Fruit fly (Drosophila melanogaster) Kc167 (cell line): ENCODE measurements around the gene CG7300.

Experiments
- Myc ChIP-seq: fragments of >200 bp; optimal IDR thresholded peaks from 2 replicates; lab custom pipeline; 2017; ENCODE audit warnings: missing external identifiers
- Sin3A ChIP-seq: fragments of >200 bp; optimal IDR thresholded peaks from 2 replicates; lab custom pipeline; 2018; ENCODE audit warnings: missing external identifiers
- h ChIP-seq: fragments of >200 bp; optimal IDR thresholded peaks from 3 replicates; lab custom pipeline; 2018; ENCODE audit warnings: missing external identifiers
- insv ChIP-seq: fragments of >200 bp; optimal IDR thresholded peaks from 3 replicates; lab custom pipeline; 2018; ENCODE audit warnings: missing external identifiers
- psq ChIP-seq: fragments of >200 bp; optimal IDR thresholded peaks from 2 replicates; lab custom pipeline; 2017; ENCODE audit warnings: missing external identifiers
- ttk ChIP-seq: sonication (Bioruptor generic); optimal IDR thresholded peaks from 2 replicates; lab custom pipeline; 2017; ENCODE audit warnings: missing external identifiers

The CG7300 gene

dm6 chr2L:10657981-10658380 is 39.9 kb downstream of the CG7300 start, which contains the start of gene CG45690:
Gene CG45690 (plus strand): TSS chr2L:10658281.
- TF ChIP-seq ttk (lab: Kevin White, UChicago) (no peak), psq (lab: Kevin White, UChicago) (no peak), Myc (lab: Kevin White, UChicago) (no peak), insv (no peak), Sin3A (lab: Kevin White, UChicago) (no peak), h (lab: Kevin White, UChicago) (no peak)

- TF ChIP-seq psq (lab: Kevin White, UChicago) (no peak), Myc (lab: Kevin White, UChicago) (no peak), h (lab: Kevin White, UChicago) (no peak), ttk (lab: Kevin White, UChicago) (no peak), Sin3A (lab: Kevin White, UChicago) (no peak), insv (no peak)
Observed at dm6 chr2L:10654520-10654919, 43.3 kb downstream of the CG7300 start.

- TF ChIP-seq Myc (lab: Kevin White, UChicago): no peak
- TF ChIP-seq ttk (lab: Kevin White, UChicago): no peak
- no peak for TF ChIP-seq Sin3A (lab: Kevin White, UChicago)
- TF ChIP-seq psq (lab: Kevin White, UChicago): no peak
- TF ChIP-seq insv: no peak
- no peak for TF ChIP-seq h (lab: Kevin White, UChicago)
Observed at dm6 chr2L:10651313-10651712, 46.5 kb downstream of the CG7300 start, which contains the start of gene dbf. Gene dbf (plus strand): TSS chr2L:10651613.

dm6 chr2L:10647720-10648349 is 50.0 kb downstream of the CG7300 start:
- TF ChIP-seq psq (lab: Kevin White, UChicago) (no peak), ttk (lab: Kevin White, UChicago) (no peak), Myc (lab: Kevin White, UChicago) (no peak), Sin3A (lab: Kevin White, UChicago) (no peak), h (lab: Kevin White, UChicago) (no peak), insv (no peak)

- no peak for TF ChIP-seq Sin3A (lab: Kevin White, UChicago)
Observed at dm6 chr2L:10646726-10647125, 51.1 kb downstream of the CG7300 start.

dm6 chr2L:10646115-10646514 is 51.7 kb downstream of the CG7300 start, which contains the start of gene CG17097:
Gene CG17097 (plus strand): TSS chr2L:10646415.
- no peak for TF ChIP-seq Sin3A (lab: Kevin White, UChicago)
- TF ChIP-seq psq (lab: Kevin White, UChicago): no peak
- TF ChIP-seq insv: no peak
- no peak for TF ChIP-seq h (lab: Kevin White, UChicago)
- TF ChIP-seq ttk (lab: Kevin White, UChicago): no peak
- TF ChIP-seq Myc (lab: Kevin White, UChicago): no peak
